Worm (Caenorhabditis elegans) whole organism, midembryonic: Measurements from ENCODE around the gene C15H11.11.

ENCODE experiments used
- T22C8.4 ChIP-seq: fragments of 200-800 bp; sonication (Bioruptor generic); IDR thresholded peaks from 2 replicates; pipeline ENCODE4 v1.3.6; 2022; ENCODE audit warnings: missing genetic modification characterization, missing compliant biosample characterization
- flt-1 ChIP-seq: fragments of 200-800 bp; sonication (Bioruptor generic); IDR thresholded peaks from 2 replicates; pipeline ENCODE4 v1.3.6; 2022; ENCODE audit warnings: missing genetic modification characterization, missing compliant biosample characterization
- med-1 ChIP-seq: sonication (generic microtip); optimal IDR thresholded peaks from 2 replicates; lab custom pipeline; 2017; ENCODE audit warnings: missing genetic modification characterization, mild to moderate bottlenecking, missing compliant biosample characterization, antibody characterized with exemption, missing genetic modification reagents; ENCODE audit not compliant: insufficient read depth
- ref-1 ChIP-seq: fragments of 200-800 bp; sonication (Bioruptor generic); conservative IDR thresholded peaks from 2 replicates; pipeline ENCODE4 v1.3.6; 2022; ENCODE audit warnings: missing genetic modification reagents, missing genetic modification characterization, missing compliant biosample characterization
- tab-1 ChIP-seq: fragments of 200-800 bp; sonication (Bioruptor generic); IDR thresholded peaks from 2 replicates; pipeline ENCODE4 v1.3.6; 2022; ENCODE audit warnings: missing genetic modification characterization, missing compliant biosample characterization
- ztf-23 ChIP-seq: fragments of 200-800 bp; sonication (Bioruptor generic); IDR thresholded peaks from 2 replicates; pipeline ENCODE4 v1.3.6; 2022; ENCODE audit warnings: missing genetic modification reagents, missing genetic modification characterization, missing compliant biosample characterization
- ztf-29 ChIP-seq: fragments of 200-800 bp; sonication (Bioruptor generic); IDR thresholded peaks from 2 replicates; pipeline ENCODE4 v1.3.6; 2022; ENCODE audit warnings: missing genetic modification reagents, missing genetic modification characterization, missing compliant biosample characterization

DNA sequence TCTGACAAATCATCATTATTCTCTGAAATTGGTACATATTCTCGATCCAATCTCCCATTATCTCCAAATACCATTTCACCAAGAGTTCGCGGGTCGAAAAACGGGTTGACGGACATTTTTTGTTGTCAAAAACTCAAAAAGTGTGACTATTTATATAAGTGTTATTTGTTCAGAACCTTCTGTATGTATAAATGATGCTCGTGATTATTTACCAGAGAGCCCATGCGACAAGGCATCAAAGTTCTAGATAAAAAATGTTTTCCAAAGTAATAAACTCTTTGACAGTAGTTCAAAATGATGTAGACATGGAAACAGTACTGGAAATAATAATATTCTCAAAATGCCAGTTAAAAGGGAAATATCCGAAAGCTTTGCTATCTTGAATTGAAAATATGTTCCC lies 47.4 kb downstream of the C15H11.11 start:
- TF ChIP-seq ref-1 (GFP tag; lab: Robert Waterston, UW) (no peak), ztf-23 (GFP tag; lab: Robert Waterston, UW) (no peak), ztf-29 (GFP tag; lab: Robert Waterston, UW) (no peak), tab-1 (no peak), flt-1 (GFP tag; lab: Robert Waterston, UW) (no peak), T22C8.4 (GFP tag; lab: Robert Waterston, UW) (no peak), med-1 (no peak)
